Worm (Caenorhabditis elegans) whole organism, L4 larva: ENCODE results near the gene C16B8.4.

ENCODE experiments used
- nhr-28 ChIP-seq: fragments of 150-350 bp; optimal IDR thresholded peaks from 2 replicates; lab custom pipeline; 2014; ENCODE audit warnings: missing biosample characterization, missing genetic modification characterization
- zag-1 ChIP-seq: fragments of 150-350 bp; optimal IDR thresholded peaks from 2 replicates; lab custom pipeline; 2014; ENCODE audit warnings: missing biosample characterization, missing genetic modification characterization

- TF ChIP-seq nhr-28: no peak
- no peak for TF ChIP-seq zag-1
These were observed 21.0 kb upstream of the C16B8.4 start for ce11 chrX:3994418-3994817.
